Worm (Caenorhabditis elegans) whole organism, late embryonic: ENCODE measurements around the gene ZC204.12.

ENCODE experiments used
- F13H6.1 ChIP-seq: sonication (generic microtip); optimal IDR thresholded peaks from 2 replicates; lab custom pipeline; 2016; ENCODE audit warnings: missing genetic modification characterization, missing compliant biosample characterization
- ama-1 ChIP-seq: fragments of 150-350 bp; optimal IDR thresholded peaks from 2 replicates; lab custom pipeline; 2014
- ceh-6 ChIP-seq: fragments of 200-800 bp; sonication (Bioruptor generic); optimal IDR thresholded peaks from 2 replicates; lab custom pipeline; 2018; ENCODE audit warnings: mild to moderate bottlenecking, missing genetic modification characterization, missing compliant biosample characterization
- fkh-6 ChIP-seq: sonication (generic microtip); optimal IDR thresholded peaks from 2 replicates; lab custom pipeline; 2016; ENCODE audit warnings: missing genetic modification characterization, missing compliant biosample characterization
- hlh-6 ChIP-seq: sonication (generic microtip); optimal IDR thresholded peaks from 2 replicates; lab custom pipeline; 2016; ENCODE audit warnings: missing genotype, missing genetic modification characterization, missing compliant biosample characterization
- mec-3 ChIP-seq: sonication (generic microtip); optimal IDR thresholded peaks from 2 replicates; lab custom pipeline; 2016; ENCODE audit warnings: borderline replicate concordance, missing genetic modification characterization, missing compliant biosample characterization
- nhr-11 ChIP-seq: fragments of 150-350 bp; optimal IDR thresholded peaks from 2 replicates; lab custom pipeline; 2014; ENCODE audit warnings: missing biosample characterization, missing genetic modification characterization
- unc-3 ChIP-seq, 2 experiments: fragments of 200-800 bp in 1 of 2; sonication (Bioruptor generic) in 1 of 2; sonication (generic microtip) in 1 of 2; conservative IDR thresholded peaks in 1 of 2; optimal IDR thresholded peaks in 1 of 2; 2 replicates each; pipeline versions ENCODE4 v1.3.6 to Lab custom; 2016 to 2022; ENCODE audit warnings: missing compliant biosample characterization in 2 of 2, missing genetic modification characterization in 2 of 2, missing genetic modification reagents in 1 of 2

DNA sequence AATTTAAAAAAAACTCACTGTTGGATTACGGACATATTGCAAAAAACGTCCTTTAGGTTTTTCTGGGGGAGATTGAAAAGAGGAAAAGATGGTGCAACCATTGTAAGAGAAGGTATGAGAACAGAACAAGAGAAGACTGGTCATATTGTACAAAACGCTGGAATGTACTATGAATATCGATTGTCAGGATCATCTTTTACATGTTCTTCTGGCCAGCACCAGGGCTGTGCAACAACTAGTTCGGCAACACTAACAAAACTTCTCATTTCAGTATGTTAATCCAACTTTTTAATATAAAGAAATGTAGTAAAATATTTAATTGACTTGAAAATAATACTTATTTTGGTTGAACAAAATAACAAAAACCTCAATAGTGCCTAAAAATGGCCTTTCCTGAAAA lies 46.3 kb upstream of the ZC204.12 start, which contains the start of gene fbxb-47:
- no peak for TF ChIP-seq ama-1
- TF ChIP-seq nhr-11 (tag; lab: Kevin White, UChicago) = no peak
- no peak for TF ChIP-seq fkh-6 (tag; lab: Kevin White, UChicago)
- no peak for TF ChIP-seq ceh-6
- no peak for TF ChIP-seq hlh-6 (tag; lab: Kevin White, UChicago)
- no peak for TF ChIP-seq unc-3 (GFP tag; conservative IDR thresholded peaks at IDR 0.05; lab: Robert Waterston, UW)
- TF ChIP-seq unc-3 (tag; optimal IDR thresholded peaks at IDR 0.05; lab: Kevin White, UChicago) = no peak
- TF ChIP-seq mec-3 (tag; lab: Kevin White, UChicago) = no peak
- TF ChIP-seq F13H6.1 (tag; lab: Kevin White, UChicago) = no peak
